Worm (Caenorhabditis elegans) whole organism, young adult: ENCODE results near the gene nhx-9.

ENCODE experiments used
- B0019.2 ChIP-seq: fragments of 200-800 bp; sonication (Bioruptor generic); conservative IDR thresholded peaks from 2 replicates; pipeline ENCODE4 v1.3.6; 2022; ENCODE audit warnings: missing genetic modification reagents, missing genetic modification characterization, missing compliant biosample characterization
- B0336.3 ChIP-seq: fragments of 200-800 bp; sonication (Bioruptor generic); IDR thresholded peaks from 2 replicates; pipeline ENCODE4 v1.3.6; 2022; ENCODE audit warnings: missing genetic modification characterization, missing compliant biosample characterization
- dox-1 ChIP-seq: fragments of 200-800 bp; sonication (Bioruptor generic); IDR thresholded peaks from 2 replicates; pipeline ENCODE4 v1.3.6; 2022; ENCODE audit warnings: missing genetic modification reagents, missing genetic modification characterization, missing compliant biosample characterization
- ekl-4 ChIP-seq: fragments of 200-800 bp; sonication (Bioruptor generic); IDR thresholded peaks from 2 replicates; pipeline ENCODE4 v1.3.6; 2022; ENCODE audit warnings: missing genetic modification reagents, missing genetic modification characterization, missing compliant biosample characterization
- gei-17 ChIP-seq: fragments of 200-800 bp; sonication (Bioruptor generic); optimal IDR thresholded peaks from 2 replicates; lab custom pipeline; 2018; ENCODE audit warnings: mild to moderate bottlenecking, missing genetic modification characterization, missing compliant biosample characterization
- hsf-1 ChIP-seq: fragments of 200-800 bp; sonication (Bioruptor generic); IDR thresholded peaks from 2 replicates; pipeline ENCODE4 v1.3.6; 2022; ENCODE audit warnings: missing genetic modification reagents, missing genetic modification characterization, missing compliant biosample characterization
- lsl-1 ChIP-seq: fragments of 200-800 bp; sonication (Bioruptor generic); optimal IDR thresholded peaks from 2 replicates; lab custom pipeline; 2018; ENCODE audit warnings: mild to moderate bottlenecking, missing genetic modification characterization, moderate library complexity, missing compliant biosample characterization
- madf-6 ChIP-seq: fragments of 200-800 bp; sonication (Bioruptor generic); IDR thresholded peaks from 2 replicates; pipeline ENCODE4 v1.3.6; 2022; ENCODE audit warnings: missing genetic modification reagents, missing genetic modification characterization, missing compliant biosample characterization
- pha-4 ChIP-seq: fragments of 150-350 bp; sonication (generic microtip); optimal IDR thresholded peaks from 2 replicates; lab custom pipeline; 2014; ENCODE audit warnings: missing biosample characterization, missing genetic modification reagents, missing genetic modification characterization
- sea-2 ChIP-seq: fragments of 200-800 bp; sonication (Bioruptor generic); IDR thresholded peaks from 2 replicates; pipeline ENCODE4 v1.3.6; 2022; ENCODE audit warnings: missing genetic modification characterization, missing compliant biosample characterization
- snpc-4 ChIP-seq, 5 experiments: fragments of 150-350 bp in 1 of 5; sonication (generic microtip) in 4 of 5; optimal IDR thresholded peaks; 2 replicates each; lab custom pipeline; 2014 to 2018; ENCODE audit warnings: missing genetic modification characterization in 5 of 5, missing biosample characterization in 3 of 5, antibody characterized with exemption in 2 of 5, mild to moderate bottlenecking in 2 of 5, missing compliant biosample characterization in 2 of 5, missing genotype in 2 of 5, moderate library complexity in 2 of 5, missing genetic modification reagents in 1 of 5
- unc-130 ChIP-seq: sonication (generic microtip); optimal IDR thresholded peaks from 2 replicates; lab custom pipeline; 2016; ENCODE audit warnings: missing genetic modification reagents, missing genetic modification characterization, missing compliant biosample characterization
- unc-62 ChIP-seq: fragments of 150-350 bp; optimal IDR thresholded peaks from 2 replicates; lab custom pipeline; 2014; ENCODE audit warnings: missing biosample characterization, missing genetic modification reagents, missing genetic modification characterization

DNA sequence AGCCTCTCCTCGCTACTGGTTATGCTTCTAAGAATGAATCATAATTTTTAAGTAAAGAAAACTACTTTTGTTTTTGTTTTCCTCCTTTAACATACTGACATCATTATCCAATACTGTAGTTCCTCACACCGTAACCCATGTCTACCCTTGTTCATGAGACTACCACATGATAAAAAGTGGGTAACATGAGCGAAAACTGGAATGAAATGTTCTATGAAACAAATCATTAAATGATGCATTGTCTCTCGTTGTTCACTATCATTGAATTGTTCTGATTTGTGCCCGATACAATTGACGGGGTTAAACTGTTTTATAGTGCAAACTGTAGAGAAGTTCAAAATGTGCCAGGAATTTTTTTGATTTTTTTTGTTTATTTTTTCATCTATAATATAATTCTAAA is 33.0 kb upstream of the nhx-9 start:
- no peak for TF ChIP-seq dox-1 (GFP tag; lab: Robert Waterston, UW)
- TF ChIP-seq ekl-4 (GFP tag; lab: Robert Waterston, UW), result no peak
- no peak for TF ChIP-seq sea-2 (GFP tag; lab: Robert Waterston, UW)
- no peak for TF ChIP-seq pha-4
- no peak for TF ChIP-seq hsf-1 (GFP tag; lab: Robert Waterston, UW)
- TF ChIP-seq B0019.2 (GFP tag; lab: Robert Waterston, UW), result no peak
- no peak for TF ChIP-seq unc-62 (GFP tag; lab: Kevin White, UChicago)
- no peak for TF ChIP-seq B0336.3 (GFP tag; lab: Robert Waterston, UW)
- TF ChIP-seq lsl-1 (GFP tag; lab: Kevin White, UChicago), result no peak
- no peak for TF ChIP-seq unc-130 (GFP tag; lab: Kevin White, UChicago)
- no peak for TF ChIP-seq snpc-4 (GFP tag; optimal IDR thresholded peaks at IDR 0.05; lab: Kevin White, UChicago)
- TF ChIP-seq snpc-4 (tag; optimal IDR thresholded peaks at IDR 0.05; lab: Kevin White, UChicago), result no peak
- no peak for TF ChIP-seq madf-6 (GFP tag; lab: Robert Waterston, UW)
- TF ChIP-seq gei-17, result no peak
